Worm (Caenorhabditis elegans) whole organism, early embryonic: ENCODE measurements around the gene Y51A2A.4.

Experiments
- B0310.2 ChIP-seq: sonication (generic microtip); optimal IDR thresholded peaks from 2 replicates; lab custom pipeline; 2016; ENCODE audit warnings: mild to moderate bottlenecking, missing genetic modification characterization, missing compliant biosample characterization
- F13C5.2 ChIP-seq: sonication (generic microtip); optimal IDR thresholded peaks from 2 replicates; lab custom pipeline; 2017; ENCODE audit warnings: mild to moderate bottlenecking, missing genetic modification characterization, inconsistent platforms, missing compliant biosample characterization
- aly-1 ChIP-seq: sonication (generic microtip); optimal IDR thresholded peaks from 2 replicates; lab custom pipeline; 2016; ENCODE audit warnings: missing genetic modification characterization, missing compliant biosample characterization
- ama-1 ChIP-seq: fragments of 150-350 bp; optimal IDR thresholded peaks from 2 replicates; lab custom pipeline; 2014
- ceh-13 ChIP-seq: fragments of 200-800 bp; sonication (Bioruptor generic); optimal IDR thresholded peaks from 2 replicates; lab custom pipeline; 2018; ENCODE audit warnings: mild to moderate bottlenecking, missing genetic modification characterization, missing compliant biosample characterization
- ceh-36 ChIP-seq: sonication (generic microtip); optimal IDR thresholded peaks from 2 replicates; lab custom pipeline; 2016; ENCODE audit warnings: missing genetic modification characterization, inconsistent platforms, missing compliant biosample characterization
- ets-7 ChIP-seq: sonication (generic microtip); optimal IDR thresholded peaks from 2 replicates; lab custom pipeline; 2016; ENCODE audit warnings: missing genotype, missing genetic modification characterization, missing compliant biosample characterization
- flt-1 ChIP-seq: fragments of 200-800 bp; sonication (Bioruptor generic); IDR thresholded peaks from 2 replicates; pipeline ENCODE4 v1.3.6; 2022; ENCODE audit warnings: missing genetic modification characterization, missing compliant biosample characterization
- hmbx-1 ChIP-seq: sonication (generic microtip); optimal IDR thresholded peaks from 2 replicates; lab custom pipeline; 2016; ENCODE audit warnings: mild to moderate bottlenecking, missing genetic modification characterization, missing compliant biosample characterization
- hmg-4 ChIP-seq: fragments of 200-800 bp; sonication (Bioruptor generic); optimal IDR thresholded peaks from 2 replicates; lab custom pipeline; 2018; ENCODE audit warnings: mild to moderate bottlenecking, missing genetic modification characterization, missing compliant biosample characterization
- hnd-1 ChIP-seq: sonication (generic microtip); optimal IDR thresholded peaks from 2 replicates; lab custom pipeline; 2016; ENCODE audit warnings: missing genetic modification characterization, missing compliant biosample characterization
- pes-1 ChIP-seq: fragments of 200-800 bp; sonication (Bioruptor generic); IDR thresholded peaks from 2 replicates; pipeline ENCODE4 v1.3.6; 2022; ENCODE audit warnings: missing genetic modification reagents, missing genetic modification characterization, missing compliant biosample characterization
- scrt-1 ChIP-seq: fragments of 200-800 bp; sonication (Bioruptor generic); IDR thresholded peaks from 2 replicates; pipeline ENCODE4 v1.3.6; 2022; ENCODE audit warnings: missing genetic modification characterization, missing compliant biosample characterization
- sea-1 ChIP-seq: fragments of 200-800 bp; sonication (Bioruptor generic); conservative IDR thresholded peaks from 2 replicates; pipeline ENCODE4 v1.3.6; 2022; ENCODE audit warnings: missing genetic modification characterization, missing compliant biosample characterization
- tbx-11 ChIP-seq: fragments of 200-800 bp; sonication (Bioruptor generic); IDR thresholded peaks from 2 replicates; pipeline ENCODE4 v1.3.6; 2022; ENCODE audit warnings: missing genetic modification characterization, missing compliant biosample characterization
- tbx-37 ChIP-seq: fragments of 200-800 bp; sonication (Bioruptor generic); conservative IDR thresholded peaks from 2 replicates; pipeline ENCODE4 v1.3.6; 2022; ENCODE audit warnings: missing genetic modification reagents, missing genetic modification characterization, missing compliant biosample characterization
- tra-4 ChIP-seq: sonication (generic microtip); optimal IDR thresholded peaks from 2 replicates; lab custom pipeline; 2017; ENCODE audit warnings: missing genetic modification characterization, missing compliant biosample characterization

Y51A2A.4 gene

DNA sequence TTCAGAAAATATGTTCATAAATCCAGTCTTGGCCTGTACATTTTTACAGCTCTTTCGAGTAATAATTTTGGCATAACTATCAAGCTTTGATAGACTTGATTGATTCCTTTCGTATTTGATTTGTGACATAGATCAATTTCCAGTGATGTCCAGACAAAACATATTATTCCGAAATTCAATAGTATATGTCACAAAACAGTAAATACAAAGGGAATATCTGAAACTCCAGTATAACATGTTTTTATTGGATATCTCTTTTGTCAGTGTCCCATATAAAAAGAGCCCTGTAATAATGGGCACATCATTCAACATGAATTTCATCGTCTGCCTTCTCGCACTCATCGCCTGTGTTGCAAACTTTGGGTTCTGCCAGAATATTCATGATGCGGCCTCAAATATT, at the start of gene Y51A2A.4:
Y51A2A.4 (plus strand) TSS at position 301 of the 400 bp plus-strand sequence.
- TF ChIP-seq scrt-1 (GFP tag; lab: Robert Waterston, UW) (no peak), pes-1 (GFP tag; lab: Robert Waterston, UW) (no peak), aly-1 (tag; lab: Kevin White, UChicago) (no peak), ceh-13 (GFP tag; lab: Kevin White, UChicago) (no peak), hmbx-1 (tag; lab: Kevin White, UChicago) (no peak), tra-4 (tag; lab: Kevin White, UChicago) (no peak), ets-7 (no peak), flt-1 (GFP tag; lab: Robert Waterston, UW) (no peak), F13C5.2 (tag; lab: Kevin White, UChicago) (no peak), B0310.2 (tag; lab: Kevin White, UChicago) (no peak), tbx-37 (GFP tag; lab: Robert Waterston, UW) (no peak), sea-1 (GFP tag; lab: Robert Waterston, UW) (no peak)

DNA sequence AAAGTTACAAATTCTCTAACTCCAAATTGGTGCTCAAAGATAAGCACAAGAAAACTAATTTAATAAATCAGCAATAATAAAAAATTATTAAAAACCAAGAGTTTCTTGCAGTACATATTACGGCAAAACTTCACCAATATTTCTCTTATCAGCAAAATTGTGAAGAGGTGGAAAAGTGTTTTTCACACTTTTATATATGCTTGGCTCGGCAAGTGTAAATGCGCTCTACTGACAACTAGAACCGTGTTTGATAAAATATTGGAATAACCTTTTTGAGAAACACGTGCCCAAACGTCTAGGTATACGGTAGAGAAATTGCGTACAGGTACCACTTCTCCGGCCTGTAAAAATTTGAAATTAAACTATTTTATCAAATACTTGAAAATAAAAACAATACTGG, 49.4 kb upstream of the Y51A2A.4 start, which contains the start of gene R10E8.8:
R10E8.8 (minus strand) TSS at position 343 of the 400 bp plus-strand sequence.
- no peak for TF ChIP-seq B0310.2 (tag; lab: Kevin White, UChicago)
- TF ChIP-seq scrt-1 (GFP tag; lab: Robert Waterston, UW) = no peak
- TF ChIP-seq flt-1 (GFP tag; lab: Robert Waterston, UW) = no peak
- TF ChIP-seq ama-1 (lab: Kevin White, UChicago) = no peak
- no peak for TF ChIP-seq sea-1 (GFP tag; lab: Robert Waterston, UW)
- TF ChIP-seq ceh-36 (tag; lab: Kevin White, UChicago) = no peak
- TF ChIP-seq tra-4 (tag; lab: Kevin White, UChicago) = no peak
- no peak for TF ChIP-seq hmbx-1 (tag; lab: Kevin White, UChicago)
- no peak for TF ChIP-seq hmg-4 (GFP tag; lab: Kevin White, UChicago)
- TF ChIP-seq hnd-1 (tag; lab: Kevin White, UChicago) = no peak
- TF ChIP-seq tbx-37 (GFP tag; lab: Robert Waterston, UW) = no peak
- TF ChIP-seq F13C5.2 (tag; lab: Kevin White, UChicago) = no peak
- TF ChIP-seq ets-7 = no peak
- no peak for TF ChIP-seq pes-1 (GFP tag; lab: Robert Waterston, UW)
- no peak for TF ChIP-seq aly-1 (tag; lab: Kevin White, UChicago)
- no peak for TF ChIP-seq tbx-11
- TF ChIP-seq ceh-13 (GFP tag; lab: Kevin White, UChicago) = no peak

DNA sequence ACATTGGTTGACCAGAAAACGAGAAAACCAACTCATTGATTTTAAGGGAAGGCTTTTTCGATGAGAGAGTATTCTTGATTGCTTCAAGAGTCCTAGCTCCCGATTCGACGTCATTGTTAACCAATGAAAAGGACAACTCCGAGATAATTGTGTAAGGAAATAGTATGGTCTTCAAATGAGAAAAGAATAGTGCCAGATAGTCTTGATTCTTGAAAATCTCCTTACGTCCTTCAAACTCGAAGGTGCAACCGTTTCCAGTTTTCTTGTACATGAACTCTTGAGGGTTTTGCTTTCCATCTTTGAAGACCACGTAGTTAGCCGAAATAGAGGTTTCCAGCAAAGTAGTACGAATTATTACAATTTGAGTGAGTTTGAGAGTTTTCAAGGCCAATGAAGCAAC, 47.5 kb upstream of the Y51A2A.4 start:
- TF ChIP-seq ets-7 (no peak), sea-1 (GFP tag; lab: Robert Waterston, UW) (no peak), F13C5.2 (tag; lab: Kevin White, UChicago) (no peak), aly-1 (tag; lab: Kevin White, UChicago) (no peak)

DNA sequence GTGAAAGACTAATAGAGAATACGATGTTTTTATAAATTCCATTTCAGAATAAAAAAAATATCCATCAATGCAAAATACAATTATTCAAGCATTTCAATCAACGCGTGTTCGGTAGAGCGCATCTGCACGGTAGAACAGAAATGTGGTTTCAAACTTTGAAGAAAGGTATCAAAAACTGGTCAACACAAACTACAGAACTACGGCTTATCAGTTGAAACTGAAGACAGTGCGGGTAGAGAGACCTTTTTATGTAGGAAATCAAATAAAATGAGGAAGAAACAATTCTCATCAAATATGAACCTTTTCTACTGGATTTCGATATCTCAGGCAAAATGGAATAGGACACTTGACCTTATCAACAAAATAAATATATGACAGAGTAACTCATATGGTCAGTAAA, 46.3 kb upstream of the Y51A2A.4 start:
- TF ChIP-seq tbx-11 (no peak), aly-1 (tag; lab: Kevin White, UChicago) (no peak), ceh-36 (tag; lab: Kevin White, UChicago) (no peak), ceh-13 (GFP tag; lab: Kevin White, UChicago) (no peak), ets-7 (no peak), hmg-4 (GFP tag; lab: Kevin White, UChicago) (no peak), sea-1 (GFP tag; lab: Robert Waterston, UW) (no peak), hnd-1 (tag; lab: Kevin White, UChicago) (no peak), scrt-1 (GFP tag; lab: Robert Waterston, UW) (no peak), F13C5.2 (tag; lab: Kevin White, UChicago) (no peak), tra-4 (tag; lab: Kevin White, UChicago) (no peak), flt-1 (GFP tag; lab: Robert Waterston, UW) (no peak), pes-1 (GFP tag; lab: Robert Waterston, UW) (no peak), tbx-37 (GFP tag; lab: Robert Waterston, UW) (no peak), ama-1 (lab: Kevin White, UChicago) (no peak), B0310.2 (tag; lab: Kevin White, UChicago) (no peak), hmbx-1 (tag; lab: Kevin White, UChicago) (no peak)

DNA sequence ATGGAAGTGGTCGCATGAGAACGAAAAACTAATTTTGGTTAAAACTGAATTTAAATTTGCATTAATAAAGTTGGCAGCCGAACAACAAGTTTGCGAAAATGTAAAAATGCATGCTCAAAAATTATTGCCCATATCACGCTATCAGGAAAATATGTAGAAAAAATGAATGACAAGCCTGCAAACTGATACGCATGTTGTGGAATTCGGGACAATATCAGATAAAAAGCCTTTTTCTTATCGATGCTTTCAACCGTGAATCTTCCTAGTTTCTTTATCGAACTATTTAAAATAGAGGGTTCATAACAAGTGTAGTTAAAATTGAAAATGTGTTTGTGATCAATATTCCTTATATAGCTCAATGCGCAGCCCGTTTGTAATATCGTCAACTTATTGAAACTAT, 44.7 kb upstream of the Y51A2A.4 start:
- TF ChIP-seq aly-1 (tag; lab: Kevin White, UChicago) = no peak
- TF ChIP-seq hmg-4 (GFP tag; lab: Kevin White, UChicago) = no peak
- no peak for TF ChIP-seq tbx-11
- no peak for TF ChIP-seq hnd-1 (tag; lab: Kevin White, UChicago)
- TF ChIP-seq ceh-36 (tag; lab: Kevin White, UChicago) = no peak
- no peak for TF ChIP-seq ama-1 (lab: Kevin White, UChicago)
- TF ChIP-seq flt-1 (GFP tag; lab: Robert Waterston, UW) = no peak
- no peak for TF ChIP-seq tra-4 (tag; lab: Kevin White, UChicago)
- TF ChIP-seq hmbx-1 (tag; lab: Kevin White, UChicago) = no peak
- TF ChIP-seq tbx-37 (GFP tag; lab: Robert Waterston, UW) = no peak
- no peak for TF ChIP-seq scrt-1 (GFP tag; lab: Robert Waterston, UW)
- no peak for TF ChIP-seq ceh-13 (GFP tag; lab: Kevin White, UChicago)
- no peak for TF ChIP-seq F13C5.2 (tag; lab: Kevin White, UChicago)
- no peak for TF ChIP-seq B0310.2 (tag; lab: Kevin White, UChicago)
- TF ChIP-seq sea-1 (GFP tag; lab: Robert Waterston, UW) = no peak
- no peak for TF ChIP-seq ets-7
- no peak for TF ChIP-seq pes-1 (GFP tag; lab: Robert Waterston, UW)

DNA sequence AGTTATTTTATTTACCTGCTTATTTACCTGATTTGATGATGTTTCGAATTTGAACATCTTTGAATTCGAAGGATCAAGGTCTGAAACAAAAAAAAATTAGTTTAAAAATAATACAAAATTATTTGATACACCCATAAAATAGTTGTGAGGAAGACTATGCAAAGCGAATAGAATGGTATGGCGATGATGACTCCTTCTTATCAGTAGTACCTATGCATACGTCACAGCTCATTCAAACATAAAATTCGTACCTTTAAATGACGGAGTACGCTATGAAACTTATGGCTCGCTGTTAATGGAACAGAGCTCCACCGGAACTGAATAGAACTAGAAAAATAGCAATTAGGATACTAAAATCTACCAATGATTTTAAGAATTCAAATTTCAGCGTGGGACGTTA, 38.5 kb upstream of the Y51A2A.4 start, which contains the start of gene R10E8.1:
R10E8.1 (minus strand) TSS at position 178 of the 400 bp plus-strand sequence.
- TF ChIP-seq hmg-4 (GFP tag; lab: Kevin White, UChicago) (no peak), B0310.2 (tag; lab: Kevin White, UChicago) (no peak), ama-1 (lab: Kevin White, UChicago) (no peak), hmbx-1 (tag; lab: Kevin White, UChicago) (no peak), flt-1 (GFP tag; lab: Robert Waterston, UW) (no peak), ets-7 (no peak), hnd-1 (tag; lab: Kevin White, UChicago) (no peak), ceh-36 (tag; lab: Kevin White, UChicago) (no peak), aly-1 (tag; lab: Kevin White, UChicago) (no peak), scrt-1 (GFP tag; lab: Robert Waterston, UW) (no peak)
